Worm (Caenorhabditis elegans): ENCODE measurements around the gene popl-7.

ce11 chrIV:13388779-13389178 lies 18.3 kb downstream of the popl-7 start:
- TF ChIP-seq unc-62 (GFP tag; optimal IDR thresholded peaks at IDR 0.05 in 1 of 2) (peak in 1 of 2 experiments; percentile 81), unc-62 (tag; optimal IDR thresholded peaks at IDR 0.05) (no peak), hmg-1.1 (GFP tag; IDR thresholded peaks at IDR 0.05) (0 out of 2 replicates have a peak, but pooled peaks have one; percentile 25), lin-39 (tag; optimal IDR thresholded peaks at IDR 0.05) (no peak), cey-2 (tag; optimal IDR thresholded peaks at IDR 0.05; ENCODE audit: borderline replicate concordance, insufficient read depth) (no peak), dve-1 (tag; optimal IDR thresholded peaks at IDR 0.05; ENCODE audit: insufficient read depth) (no peak), egl-27 (tag; optimal IDR thresholded peaks at IDR 0.05) (no peak), nhr-237 (tag; optimal IDR thresholded peaks at IDR 0.05) (no peak), lin-38 (GFP tag; IDR thresholded peaks at IDR 0.05) (peak; percentile 70), snpc-4 (tag; optimal IDR thresholded peaks at IDR 0.05) (no peak), ama-1 (optimal IDR thresholded peaks at IDR 0.05) (peak; percentile 94)
